Worm (Caenorhabditis elegans) whole organism, L2 larva: ENCODE results near the gene C05D11.8.

Experiments
- egl-27 ChIP-seq: sonication (generic microtip); optimal IDR thresholded peaks from 3 replicates; lab custom pipeline; 2017; ENCODE audit warnings: missing biosample characterization, missing genetic modification reagents, missing genetic modification characterization
- lin-39 ChIP-seq: fragments of 150-350 bp; optimal IDR thresholded peaks from 2 replicates; lab custom pipeline; 2014; ENCODE audit warnings: missing biosample characterization, missing genetic modification reagents, missing genetic modification characterization
- mdl-1 ChIP-seq, 2 experiments: fragments of 150-350 bp in 1 of 2; sonication (generic microtip) in 1 of 2; optimal IDR thresholded peaks; 2 replicates each; lab custom pipeline; 2017; ENCODE audit warnings: missing biosample characterization in 2 of 2, missing genetic modification characterization in 2 of 2
- nhr-11 ChIP-seq: fragments of 150-350 bp; optimal IDR thresholded peaks from 2 replicates; lab custom pipeline; 2014; ENCODE audit warnings: missing biosample characterization, missing genetic modification characterization
- nhr-25 ChIP-seq: fragments of 150-350 bp; sonication (generic microtip); optimal IDR thresholded peaks from 3 replicates; lab custom pipeline; 2014; ENCODE audit warnings: missing biosample characterization, missing genetic modification characterization
- unc-62 ChIP-seq: fragments of 150-350 bp; optimal IDR thresholded peaks from 2 replicates; lab custom pipeline; 2014; ENCODE audit warnings: missing biosample characterization, missing genetic modification reagents, missing genetic modification characterization

ce11 chrIII:6453665-6454064 lies 26.6 kb upstream of the C05D11.8 start:
- TF ChIP-seq egl-27 (tag; lab: Kevin White, UChicago) (peak; percentile 65), nhr-25 (peak; percentile 78), lin-39 (tag; lab: Kevin White, UChicago) (no peak), nhr-11 (no peak), unc-62 (GFP tag; lab: Kevin White, UChicago) (no peak), mdl-1 (tag; optimal IDR thresholded peaks at IDR 0.05; lab: Kevin White, UChicago) (peak; percentile 20 to 55)
